Worm (Caenorhabditis elegans) whole organism, L4 larva: ENCODE measurements around the gene C49A9.9.

ENCODE experiments used
- D1046.2 ChIP-seq: fragments of 200-800 bp; sonication (Bioruptor generic); IDR thresholded peaks from 2 replicates; pipeline ENCODE4 v1.3.6; 2022; ENCODE audit warnings: missing genetic modification characterization, missing compliant biosample characterization
- F10B5.3 ChIP-seq: sonication (generic microtip); optimal IDR thresholded peaks from 2 replicates; lab custom pipeline; 2016; ENCODE audit warnings: mild to moderate bottlenecking, missing genetic modification characterization, missing compliant biosample characterization
- F26F4.8 ChIP-seq: fragments of 200-800 bp; sonication (Bioruptor generic); conservative IDR thresholded peaks from 2 replicates; pipeline ENCODE4 v1.3.6; 2022; ENCODE audit warnings: missing genetic modification characterization, missing compliant biosample characterization
- F37D6.2 ChIP-seq: sonication (generic microtip); optimal IDR thresholded peaks from 2 replicates; lab custom pipeline; 2016; ENCODE audit warnings: mild to moderate bottlenecking, missing genetic modification characterization, missing compliant biosample characterization
- F49E8.2 ChIP-seq: sonication (generic microtip); optimal IDR thresholded peaks from 2 replicates; lab custom pipeline; 2016; ENCODE audit warnings: missing compliant biosample characterization, mild to moderate bottlenecking, missing genetic modification characterization, borderline replicate concordance
- T20F7.1 ChIP-seq: fragments of 200-800 bp; sonication (Bioruptor generic); optimal IDR thresholded peaks from 2 replicates; lab custom pipeline; 2018; ENCODE audit warnings: mild to moderate bottlenecking, missing genetic modification characterization, missing compliant biosample characterization
- T26A8.4 ChIP-seq: fragments of 200-800 bp; sonication (Bioruptor generic); IDR thresholded peaks from 2 replicates; pipeline ENCODE4 v1.3.6; 2022; ENCODE audit warnings: missing genetic modification characterization, missing compliant biosample characterization
- aha-1 ChIP-seq: fragments of 150-350 bp; peaks from one replicate; lab custom pipeline; 2014; ENCODE audit warnings: missing biosample characterization, missing genetic modification characterization
- ceh-20 ChIP-seq: fragments of 200-800 bp; sonication (Bioruptor generic); IDR thresholded peaks from 2 replicates; pipeline ENCODE4 v1.3.6; 2022; ENCODE audit warnings: missing genetic modification reagents, missing genetic modification characterization, missing compliant biosample characterization
- ceh-32 ChIP-seq: sonication (generic microtip); optimal IDR thresholded peaks from 2 replicates; lab custom pipeline; 2016; ENCODE audit warnings: mild to moderate bottlenecking, missing genetic modification characterization, missing compliant biosample characterization; ENCODE audit not compliant: poor library complexity
- ceh-62 ChIP-seq: sonication (generic microtip); optimal IDR thresholded peaks from 2 replicates; lab custom pipeline; 2017; ENCODE audit warnings: missing biosample characterization, missing genetic modification characterization
- cey-2 ChIP-seq: sonication (generic microtip); optimal IDR thresholded peaks from 3 replicates; lab custom pipeline; 2017; ENCODE audit warnings: missing genetic modification characterization, mild to moderate bottlenecking, missing compliant biosample characterization, antibody characterized with exemption, borderline replicate concordance; ENCODE audit not compliant: insufficient read depth
- dmd-6 ChIP-seq: fragments of 200-800 bp; sonication (Bioruptor generic); IDR thresholded peaks from 2 replicates; pipeline ENCODE4 v1.3.6; 2022; ENCODE audit warnings: missing genetic modification reagents, missing genetic modification characterization, missing compliant biosample characterization
- dve-1 ChIP-seq: sonication (generic microtip); optimal IDR thresholded peaks from 2 replicates; lab custom pipeline; 2017; ENCODE audit warnings: antibody characterized with exemption, mild to moderate bottlenecking, missing genetic modification characterization, missing compliant biosample characterization; ENCODE audit not compliant: insufficient read depth
- fos-1 ChIP-seq: fragments of 150-350 bp; optimal IDR thresholded peaks from 2 replicates; lab custom pipeline; 2014; ENCODE audit warnings: missing biosample characterization, missing genetic modification characterization
- hlh-30 ChIP-seq: sonication (generic microtip); optimal IDR thresholded peaks from 2 replicates; lab custom pipeline; 2017; ENCODE audit warnings: antibody characterized with exemption, mild to moderate bottlenecking, missing genetic modification characterization, missing compliant biosample characterization; ENCODE audit not compliant: insufficient read depth
- hmg-1.1 ChIP-seq: fragments of 200-800 bp; sonication (Bioruptor generic); IDR thresholded peaks from 2 replicates; pipeline ENCODE4 v1.3.6; 2022; ENCODE audit warnings: missing genetic modification reagents, missing genetic modification characterization, missing compliant biosample characterization
- jun-1 ChIP-seq: fragments of 150-350 bp; optimal IDR thresholded peaks from 2 replicates; lab custom pipeline; 2014; ENCODE audit warnings: missing biosample characterization, missing genetic modification reagents, missing genetic modification characterization
- madf-5 ChIP-seq, 2 experiments: fragments of 200-800 bp; sonication (Bioruptor generic); IDR thresholded peaks; 2 replicates each; pipeline ENCODE4 v1.3.6; 2022; ENCODE audit warnings: missing compliant biosample characterization in 2 of 2, missing genetic modification characterization in 2 of 2
- mdl-1 ChIP-seq, 2 experiments: fragments of 150-350 bp in 1 of 2; sonication (generic microtip) in 1 of 2; optimal IDR thresholded peaks; 2 replicates each; lab custom pipeline; 2014 to 2017; ENCODE audit warnings: missing biosample characterization in 2 of 2, missing genetic modification characterization in 2 of 2
- nhr-111 ChIP-seq: fragments of 200-800 bp; sonication (Bioruptor generic); optimal IDR thresholded peaks from 2 replicates; lab custom pipeline; 2018; ENCODE audit warnings: mild to moderate bottlenecking, missing genetic modification characterization, missing compliant biosample characterization
- nhr-237 ChIP-seq: sonication (generic microtip); optimal IDR thresholded peaks from 2 replicates; lab custom pipeline; 2017; ENCODE audit warnings: missing biosample characterization, missing genetic modification characterization
- nhr-28 ChIP-seq: fragments of 150-350 bp; optimal IDR thresholded peaks from 2 replicates; lab custom pipeline; 2014; ENCODE audit warnings: missing biosample characterization, missing genetic modification characterization
- nhr-41 ChIP-seq: fragments of 200-800 bp; sonication (Bioruptor generic); IDR thresholded peaks from 2 replicates; pipeline ENCODE4 v1.3.6; 2022; ENCODE audit warnings: missing genetic modification reagents, missing genetic modification characterization, missing compliant biosample characterization
- nhr-77 ChIP-seq: fragments of 150-350 bp; optimal IDR thresholded peaks from 2 replicates; lab custom pipeline; 2014; ENCODE audit warnings: missing biosample characterization, missing genetic modification characterization
- pqm-1 ChIP-seq: sonication (generic microtip); optimal IDR thresholded peaks from 2 replicates; lab custom pipeline; 2017; ENCODE audit warnings: missing biosample characterization, missing genetic modification characterization
- sdz-12 ChIP-seq: fragments of 200-800 bp; sonication (Bioruptor generic); optimal IDR thresholded peaks from 2 replicates; lab custom pipeline; 2018; ENCODE audit warnings: mild to moderate bottlenecking, missing genetic modification characterization, missing compliant biosample characterization
- skn-1 ChIP-seq: fragments of 150-350 bp; optimal IDR thresholded peaks from 2 replicates; lab custom pipeline; 2014; ENCODE audit warnings: missing biosample characterization, missing genetic modification characterization
- snpc-1.2 ChIP-seq: fragments of 200-800 bp; sonication (Bioruptor generic); IDR thresholded peaks from 2 replicates; pipeline ENCODE4 v1.3.6; 2022; ENCODE audit warnings: missing genetic modification reagents, missing genetic modification characterization, missing compliant biosample characterization
- spr-1 ChIP-seq: sonication (generic microtip); optimal IDR thresholded peaks from 2 replicates; lab custom pipeline; 2016; ENCODE audit warnings: mild to moderate bottlenecking, missing genetic modification characterization, missing compliant biosample characterization
- unc-130 ChIP-seq: sonication (generic microtip); optimal IDR thresholded peaks from 2 replicates; lab custom pipeline; 2016; ENCODE audit warnings: missing genetic modification reagents, missing genetic modification characterization, missing compliant biosample characterization
- unc-62 ChIP-seq, 3 experiments: fragments of 150-350 bp in 1 of 3; sonication (generic microtip); optimal IDR thresholded peaks in 2 of 3; peaks in 1 of 3; 1 replicate in 1 of 3; 2 replicates in 2 of 3; lab custom pipeline; 2014 to 2017; ENCODE audit warnings: missing biosample characterization in 3 of 3, missing genetic modification characterization in 3 of 3, missing genetic modification reagents in 3 of 3, missing genotype in 1 of 3
- zip-11 ChIP-seq: fragments of 200-800 bp; sonication (Bioruptor generic); IDR thresholded peaks from 2 replicates; pipeline ENCODE4 v1.3.6; 2022; ENCODE audit warnings: missing genetic modification characterization, missing compliant biosample characterization

The C49A9.9 gene

ce11 chrIV:6185578-6185977, 31.6 kb upstream of the C49A9.9 start, which contains the start of gene asp-9 (continued):
- TF ChIP-seq unc-62 (GFP tag; optimal IDR thresholded peaks at IDR 0.05 in 1 of 2; lab: Kevin White, UChicago): peak in 1 of 2 experiments; percentile 49
- no peak for TF ChIP-seq unc-62 (tag; optimal IDR thresholded peaks at IDR 0.05; lab: Kevin White, UChicago)
- TF ChIP-seq dmd-6 (GFP tag; lab: Robert Waterston, UW): no peak
- no peak for TF ChIP-seq hmg-1.1 (GFP tag; lab: Robert Waterston, UW)
- no peak for TF ChIP-seq ceh-20 (GFP tag; lab: Robert Waterston, UW)
- no peak for TF ChIP-seq mdl-1 (tag; optimal IDR thresholded peaks at IDR 0.05; lab: Kevin White, UChicago)
- no peak for TF ChIP-seq nhr-237 (tag; lab: Kevin White, UChicago)
- TF ChIP-seq dve-1 (tag; lab: Kevin White, UChicago): peak; percentile 90
- peak; percentile 40 for TF ChIP-seq nhr-77 (tag; lab: Kevin White, UChicago)
- TF ChIP-seq nhr-41 (GFP tag; lab: Robert Waterston, UW): no peak
- TF ChIP-seq pqm-1: peak; percentile 72
- TF ChIP-seq nhr-28 (tag; lab: Kevin White, UChicago): peak; percentile 82

- TF ChIP-seq snpc-1.2 (no peak), T20F7.1 (no peak), pqm-1 (no peak), aha-1 (tag; lab: Kevin White, UChicago) (peak; percentile 80), ceh-62 (tag; lab: Kevin White, UChicago) (no peak), unc-130 (GFP tag; lab: Kevin White, UChicago) (no peak), sdz-12 (GFP tag; lab: Kevin White, UChicago) (no peak), D1046.2 (GFP tag; lab: Robert Waterston, UW) (no peak), unc-62 (GFP tag; optimal IDR thresholded peaks at IDR 0.05 in 1 of 2; lab: Kevin White, UChicago) (peak in 1 of 2 experiments; percentile 64), unc-62 (tag; optimal IDR thresholded peaks at IDR 0.05; lab: Kevin White, UChicago) (no peak)
Measured at ce11 chrIV:6187160-6187559, 30.0 kb upstream of the C49A9.9 start.

ce11 chrIV:6200249-6200648, 16.9 kb upstream of the C49A9.9 start:
- TF ChIP-seq nhr-237 (tag; lab: Kevin White, UChicago): no peak
- TF ChIP-seq T26A8.4: no peak
- TF ChIP-seq unc-62 (GFP tag; optimal IDR thresholded peaks at IDR 0.05 in 1 of 2; lab: Kevin White, UChicago): peak in 1 of 2 experiments; percentile 48
- no peak for TF ChIP-seq unc-62 (tag; optimal IDR thresholded peaks at IDR 0.05; lab: Kevin White, UChicago)
- no peak for TF ChIP-seq hlh-30
- no peak for TF ChIP-seq F49E8.2 (tag; lab: Kevin White, UChicago)
- TF ChIP-seq jun-1: no peak
- TF ChIP-seq cey-2 (tag; lab: Kevin White, UChicago): no peak

ce11 chrIV:6201769-6202168, 15.4 kb upstream of the C49A9.9 start, which contains the start of gene tkr-2:
Gene tkr-2 (plus strand): TSS chrIV:6202069.
- TF ChIP-seq F10B5.3 (tag; lab: Kevin White, UChicago): no peak
- no peak for TF ChIP-seq fos-1 (tag; lab: Kevin White, UChicago)
- TF ChIP-seq spr-1 (tag; lab: Kevin White, UChicago): no peak
- TF ChIP-seq F37D6.2 (tag; lab: Kevin White, UChicago): no peak
- no peak for TF ChIP-seq jun-1
- no peak for TF ChIP-seq madf-5 (GFP tag; IDR thresholded peaks at IDR 0.05; lab: Robert Waterston, UW)
- no peak for TF ChIP-seq F26F4.8 (GFP tag; lab: Robert Waterston, UW)
- TF ChIP-seq F49E8.2 (tag; lab: Kevin White, UChicago): no peak
- no peak for TF ChIP-seq hmg-1.1 (GFP tag; lab: Robert Waterston, UW)
- TF ChIP-seq ceh-32 (tag; lab: Kevin White, UChicago): no peak
- no peak for TF ChIP-seq nhr-111 (GFP tag; lab: Kevin White, UChicago)
- no peak for TF ChIP-seq pqm-1
- TF ChIP-seq skn-1: no peak
- TF ChIP-seq zip-11 (GFP tag; lab: Robert Waterston, UW): no peak
